Fruit fly (Drosophila melanogaster) whole organism, pupa: Measurements from ENCODE around the gene CG2202.

ENCODE experiments used
- CG13204 ChIP-seq: fragments of 200-800 bp; sonication (Bioruptor generic); optimal IDR thresholded peaks from 2 replicates; lab custom pipeline; 2018; ENCODE audit warnings: missing biosample characterization, mild to moderate bottlenecking, missing genetic modification characterization, moderate library complexity
- CG32121 ChIP-seq: fragments of 200-800 bp; sonication (Bioruptor generic); IDR thresholded peaks from 2 replicates; pipeline ENCODE4 v1.3.6; 2022; ENCODE audit warnings: missing biosample characterization, missing genetic modification characterization
- CG8159 ChIP-seq: fragments of 200-800 bp; sonication (Bioruptor generic); optimal IDR thresholded peaks from 3 replicates; lab custom pipeline; 2018; ENCODE audit warnings: missing biosample characterization, mild to moderate bottlenecking, missing genetic modification characterization, moderate library complexity
- EcR ChIP-seq: fragments of 200-800 bp; sonication (Bioruptor generic); optimal IDR thresholded peaks from 3 replicates; lab custom pipeline; 2019; ENCODE audit warnings: missing biosample characterization, missing genetic modification characterization, mild to moderate bottlenecking, moderate library complexity, missing genetic modification reagents
- Ets98B ChIP-seq: fragments of 200-800 bp; sonication (Bioruptor generic); IDR thresholded peaks from 2 replicates; pipeline ENCODE4 v1.3.6; 2022; ENCODE audit warnings: missing biosample characterization, missing genetic modification characterization
- Pif1A ChIP-seq: fragments of 200-800 bp; sonication (Bioruptor generic); optimal IDR thresholded peaks from 3 replicates; lab custom pipeline; 2016; ENCODE audit warnings: missing biosample characterization, missing genetic modification characterization
- fd96Ca ChIP-seq: fragments of 200-800 bp; sonication (Bioruptor generic); IDR thresholded peaks from 3 replicates; pipeline ENCODE4 v1.3.6; 2022; ENCODE audit warnings: missing biosample characterization, missing genetic modification characterization
- gl ChIP-seq: fragments of 200-800 bp; sonication (Bioruptor generic); optimal IDR thresholded peaks from 2 replicates; lab custom pipeline; 2018; ENCODE audit warnings: missing biosample characterization, mild to moderate bottlenecking, missing genetic modification characterization
- rn ChIP-seq: fragments of 200-800 bp; sonication (Bioruptor generic); IDR thresholded peaks from 2 replicates; pipeline ENCODE4 v1.3.6; 2022; ENCODE audit warnings: missing biosample characterization, missing genetic modification characterization

- TF ChIP-seq CG13204 (no peak), EcR (GFP tag; lab: Kevin White, UChicago) (no peak), CG8159 (tag; lab: Kevin White, UChicago) (no peak), fd96Ca (no peak), gl (tag; lab: Kevin White, UChicago) (no peak), Ets98B (GFP tag; lab: Robert Waterston, UW) (no peak), rn (GFP tag; lab: Robert Waterston, UW) (no peak), Pif1A (GFP tag; lab: Kevin White, UChicago) (no peak), CG32121 (no peak)
These were observed 24.3 kb upstream of the CG2202 start, which contains the start of gene Imp for dm6 chrX:10824227-10824702.
